Fruit fly (Drosophila melanogaster): Measurements from ENCODE around the gene Dbx.
A peak's percentile ranks its signal among the peaks of the same experiment; 100 is the strongest.

DNA sequence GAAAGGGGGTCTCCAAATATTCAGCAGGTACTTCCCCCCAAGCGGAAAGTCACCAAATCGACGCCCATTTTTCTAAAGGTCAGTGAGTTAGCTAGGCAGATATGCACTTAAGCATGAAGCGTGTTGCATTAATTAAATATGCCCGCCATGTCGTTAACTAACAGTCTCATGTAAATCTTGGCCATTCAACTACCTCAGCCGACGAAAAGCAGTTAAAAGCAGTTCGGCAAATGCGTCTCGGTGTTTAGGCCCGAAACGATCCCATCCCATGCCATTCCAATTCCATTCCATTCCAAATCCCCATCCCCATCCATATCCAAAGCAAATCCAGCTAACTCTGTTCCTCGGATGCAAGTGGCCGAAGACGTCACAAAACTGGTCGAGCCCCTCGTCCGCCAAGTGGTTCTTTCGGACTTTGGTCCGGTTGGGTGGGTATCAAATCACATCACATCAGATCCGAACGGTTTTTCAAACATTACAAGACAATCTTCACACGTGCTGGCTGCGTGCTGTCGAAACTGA lies 18.9 kb downstream of the Dbx start:
- TF ChIP-seq Snoo (tag; optimal IDR thresholded peaks at IDR 0.05) (no peak), CG8301 (tag; optimal IDR thresholded peaks at IDR 0.05) (no peak), CG34367 (tag; optimal IDR thresholded peaks at IDR 0.05) (no peak), CG4496 (GFP tag; IDR thresholded peaks at IDR 0.05) (0 out of 3 replicates have a peak, but pooled peaks have one; percentile 13), CG15710 (tag; optimal IDR thresholded peaks at IDR 0.05) (no peak), Ets98B (GFP tag; IDR thresholded peaks at IDR 0.05) (no peak), CG10348 (GFP tag; IDR thresholded peaks at IDR 0.05) (no peak), gl (tag; optimal IDR thresholded peaks at IDR 0.05) (no peak), Pif1B (GFP tag; optimal IDR thresholded peaks at IDR 0.05) (no peak), CG17806 (tag; optimal IDR thresholded peaks at IDR 0.05) (no peak)

All from whole organism, pupa.